Fruit fly (Drosophila melanogaster): ENCODE measurements around the gene cv.

cv gene

dm6 chrX:5705899-5706312, 16.1 kb downstream of the cv start (continued):
- TF ChIP-seq CG31365 (tag; optimal IDR thresholded peaks at IDR 0.05) (peak; percentile 60), mirr (GFP tag; optimal IDR thresholded peaks at IDR 0.05) (peak; percentile 21), usp (GFP tag; optimal IDR thresholded peaks at IDR 0.05) (no peak), Taf1 (GFP tag; IDR thresholded peaks at IDR 0.05) (peak; percentile 88), E2f2 (GFP tag; IDR thresholded peaks at IDR 0.05) (peak; percentile 66), Nf-YA (GFP tag; IDR thresholded peaks at IDR 0.05) (peak; percentile 88), CG3065 (GFP tag; optimal IDR thresholded peaks at IDR 0.05) (no peak), CG32767 (GFP tag; IDR thresholded peaks at IDR 0.05) (peak; percentile 84), CG8089 (GFP tag; optimal IDR thresholded peaks at IDR 0.05) (peak; percentile 13), CG1647 (GFP tag; optimal IDR thresholded peaks at IDR 0.05) (peak; percentile 68), her (GFP tag; optimal IDR thresholded peaks at IDR 0.05) (peak; percentile 38), nerfin-2 (GFP tag; IDR thresholded peaks at IDR 0.05; ENCODE audit: partially characterized antibody) (no peak), CG10462 (GFP tag; optimal IDR thresholded peaks at IDR 0.05) (peak; percentile 28), twi (tag; optimal IDR thresholded peaks at IDR 0.05) (no peak), en (GFP tag; optimal IDR thresholded peaks at IDR 0.05) (no peak), Hey (tag; optimal IDR thresholded peaks at IDR 0.05) (peak; percentile 14), Gug (GFP tag; IDR thresholded peaks at IDR 0.05) (peak; percentile 85), CG12219 (GFP tag; optimal IDR thresholded peaks at IDR 0.05) (peak; percentile 67), Sox100B (GFP tag; optimal IDR thresholded peaks at IDR 0.05) (peak; percentile 79), CG15011 (GFP tag; optimal IDR thresholded peaks at IDR 0.05) (peak; percentile 73), HmgZ (tag; optimal IDR thresholded peaks at IDR 0.05) (peak; percentile 68), lilli (GFP tag; optimal IDR thresholded peaks at IDR 0.05) (peak; percentile 76), CG31224 (GFP tag; IDR thresholded peaks at IDR 0.05) (peak; percentile 87), Dbx (GFP tag; IDR thresholded peaks at IDR 0.05) (peak; percentile 93), MTF-1 (GFP tag; optimal IDR thresholded peaks at IDR 0.05; ENCODE audit: borderline replicate concordance) (peak; percentile 34), D19B (GFP tag; optimal IDR thresholded peaks at IDR 0.05) (peak; percentile 69), Usf (GFP tag; optimal IDR thresholded peaks at IDR 0.05) (no peak), Ada2b (GFP tag; IDR thresholded peaks at IDR 0.05) (peak; percentile 93), CG4854 (GFP tag; optimal IDR thresholded peaks at IDR 0.05) (peak; percentile 46), Stat92E (GFP tag; optimal IDR thresholded peaks at IDR 0.05) (no peak), CG10959 (GFP tag; IDR thresholded peaks at IDR 0.05) (peak; percentile 47), so (GFP tag; IDR thresholded peaks at IDR 0.05) (peak; percentile 92), salm (tag; optimal IDR thresholded peaks at IDR 0.05) (peak; percentile 71), CG6683 (GFP tag; optimal IDR thresholded peaks at IDR 0.05) (peak; percentile 74), CG12071 (GFP tag; optimal IDR thresholded peaks at IDR 0.05) (peak; percentile 86), sisA (GFP tag; IDR thresholded peaks at IDR 0.05) (peak; percentile 87), CG7745 (tag; optimal IDR thresholded peaks at IDR 0.05) (no peak), GATAe (GFP tag; conservative IDR thresholded peaks at IDR 0.05) (peak; percentile 64; the same call in 1 of the 2 replicates), CG9215 (GFP tag; IDR thresholded peaks at IDR 0.05) (peak; percentile 90), CG17359 (tag; optimal IDR thresholded peaks at IDR 0.05) (peak; percentile 88), tup (GFP tag; optimal IDR thresholded peaks at IDR 0.05) (peak; percentile 65), az2 (GFP tag; optimal IDR thresholded peaks at IDR 0.05) (peak; percentile 59), sd (tag; optimal IDR thresholded peaks at IDR 0.05) (peak; percentile 49), Antp (GFP tag; optimal IDR thresholded peaks at IDR 0.05) (peak; percentile 60), ssp (GFP tag; IDR thresholded peaks at IDR 0.05) (peak; percentile 82), Lhr (GFP tag; optimal IDR thresholded peaks at IDR 0.05) (no peak), CG9817 (tag; optimal IDR thresholded peaks at IDR 0.05) (peak; percentile 83), Med (GFP tag) (peak; percentile 97), sob (GFP tag; IDR thresholded peaks at IDR 0.05) (peak; percentile 92), CG4328 (GFP tag; optimal IDR thresholded peaks at IDR 0.05) (peak; percentile 69), CG2678 (tag; optimal IDR thresholded peaks at IDR 0.05) (peak; percentile 90)
